Worm (Caenorhabditis elegans): Measurements from ENCODE around the gene nhr-55.

nhr-55 gene

DNA sequence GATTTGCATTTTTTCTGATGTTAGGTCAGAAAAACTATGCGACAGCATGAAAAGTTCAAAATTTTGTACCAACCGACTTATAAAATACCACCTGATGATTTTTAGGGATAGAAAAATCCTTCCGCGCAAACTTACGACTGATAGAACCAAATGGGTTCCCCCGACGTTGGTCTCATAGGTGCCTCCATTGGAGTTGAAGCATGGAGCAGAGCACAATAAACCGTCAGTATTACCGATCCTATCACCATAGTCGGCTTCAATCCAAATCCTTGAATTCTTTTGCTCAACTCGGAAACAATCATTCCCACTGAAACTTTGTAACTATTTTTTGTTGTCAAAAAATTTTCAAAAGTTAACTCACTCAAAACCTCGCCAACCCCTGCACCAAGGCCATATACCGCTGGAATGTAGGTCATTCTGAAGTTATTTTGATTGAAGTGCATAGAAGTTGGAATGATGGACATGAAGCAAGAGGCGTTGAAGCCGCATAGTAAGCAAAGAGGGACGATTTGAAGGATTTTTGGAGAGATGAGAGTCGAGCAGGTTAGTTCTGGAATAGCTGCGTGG is 38.7 kb upstream of the nhr-55 start:
- no peak for TF ChIP-seq ztf-28 (GFP tag; IDR thresholded peaks at IDR 0.05)
- TF ChIP-seq repo-1 (tag; optimal IDR thresholded peaks at IDR 0.05), result no peak
- TF ChIP-seq dpl-1 (GFP tag; optimal IDR thresholded peaks at IDR 0.05), result no peak
- no peak for TF ChIP-seq ztf-18 (tag; optimal IDR thresholded peaks at IDR 0.05)
- no peak for TF ChIP-seq mes-4 (tag; optimal IDR thresholded peaks at IDR 0.05)
- TF ChIP-seq lin-35 (GFP tag; optimal IDR thresholded peaks at IDR 0.05), result no peak
- no peak for TF ChIP-seq lin-26 (GFP tag; IDR thresholded peaks at IDR 0.05)
- TF ChIP-seq pbrm-1 (GFP tag; IDR thresholded peaks at IDR 0.05), result no peak
- TF ChIP-seq ceh-40 (GFP tag; IDR thresholded peaks at IDR 0.05), result no peak
- TF ChIP-seq attf-5 (GFP tag; optimal IDR thresholded peaks at IDR 0.05), result no peak
- no peak for TF ChIP-seq K12H6.12 (tag; optimal IDR thresholded peaks at IDR 0.05)
- no peak for TF ChIP-seq attf-3 (GFP tag; conservative IDR thresholded peaks at IDR 0.05)
- TF ChIP-seq madf-6 (GFP tag; IDR thresholded peaks at IDR 0.05), result no peak
- TF ChIP-seq sptf-2 (GFP tag; optimal IDR thresholded peaks at IDR 0.05), result no peak
- no peak for TF ChIP-seq nhr-120 (GFP tag; IDR thresholded peaks at IDR 0.05)

DNA sequence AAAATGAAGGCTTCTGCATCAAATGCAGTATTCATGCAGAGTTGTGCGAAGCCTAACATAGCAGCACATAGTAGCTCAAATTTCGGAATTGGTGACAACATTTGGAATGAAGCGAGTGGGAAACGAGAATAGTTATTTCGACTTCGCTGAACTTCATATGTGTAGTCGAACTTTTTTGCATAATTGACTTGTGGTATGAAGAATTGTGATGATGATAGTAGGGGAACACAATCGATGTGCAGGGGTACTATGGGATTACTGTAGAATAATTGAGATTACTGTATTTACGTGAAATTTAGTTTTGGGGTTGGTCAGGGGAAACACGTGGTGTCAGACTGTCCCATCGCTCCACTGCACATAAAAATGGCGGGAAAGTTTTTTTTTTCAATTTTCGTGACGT is 37.0 kb upstream of the nhr-55 start, which contains the start of gene B0554.7:
Gene B0554.7 (minus strand): TSS at position 101 of the 400 bp plus-strand sequence.
- no peak for TF ChIP-seq ZK185.1 (tag; optimal IDR thresholded peaks at IDR 0.05; ENCODE audit: poor library complexity, severe bottlenecking)
- TF ChIP-seq snpc-1.3 (tag; optimal IDR thresholded peaks at IDR 0.05; ENCODE audit: insufficient read depth), result no peak
- TF ChIP-seq B0019.2 (GFP tag; conservative IDR thresholded peaks at IDR 0.05), result no peak
- no peak for TF ChIP-seq F49E8.2 (tag; optimal IDR thresholded peaks at IDR 0.05; ENCODE audit: insufficient read depth)
- TF ChIP-seq T07F8.4 (tag; optimal IDR thresholded peaks at IDR 0.05), result no peak

DNA sequence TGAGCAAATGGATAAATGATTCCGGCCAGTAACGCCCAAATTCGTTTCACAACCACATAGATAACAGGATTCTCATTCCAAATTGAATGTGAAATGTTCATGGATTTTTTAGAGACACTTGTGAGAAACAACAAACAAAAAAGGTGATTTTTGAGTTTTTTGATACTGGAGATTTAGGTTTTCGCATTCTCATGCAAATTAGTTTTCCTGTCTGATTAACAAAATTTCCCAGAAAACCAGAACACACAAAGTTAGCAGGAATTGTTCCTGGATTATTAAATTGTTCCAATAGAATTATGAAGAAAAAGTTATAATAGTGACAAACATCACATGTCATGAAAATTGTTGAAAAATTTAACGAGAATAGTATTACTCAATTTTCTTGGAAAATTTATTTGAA is 34.8 kb upstream of the nhr-55 start, which contains the start of gene srh-33:
Gene srh-33 (minus strand): TSS at position 101 of the 400 bp plus-strand sequence.
- TF ChIP-seq T26A5.8 (tag; optimal IDR thresholded peaks at IDR 0.05) (no peak), Y53G8AR.9 (GFP tag; conservative IDR thresholded peaks at IDR 0.05) (no peak), lin-35 (GFP tag; optimal IDR thresholded peaks at IDR 0.05) (no peak), ceh-100 (GFP tag; IDR thresholded peaks at IDR 0.05) (no peak), efl-1 (GFP tag; optimal IDR thresholded peaks at IDR 0.05) (no peak), mes-4 (tag; optimal IDR thresholded peaks at IDR 0.05) (no peak), attf-3 (GFP tag; conservative IDR thresholded peaks at IDR 0.05) (no peak), snpc-3.4 (tag; optimal IDR thresholded peaks at IDR 0.05) (no peak), egl-44 (GFP tag; IDR thresholded peaks at IDR 0.05) (no peak), F23B12.7 (tag; optimal IDR thresholded peaks at IDR 0.05; ENCODE audit: insufficient read depth) (no peak), nfyb-1 (GFP tag; IDR thresholded peaks at IDR 0.05) (no peak)

DNA sequence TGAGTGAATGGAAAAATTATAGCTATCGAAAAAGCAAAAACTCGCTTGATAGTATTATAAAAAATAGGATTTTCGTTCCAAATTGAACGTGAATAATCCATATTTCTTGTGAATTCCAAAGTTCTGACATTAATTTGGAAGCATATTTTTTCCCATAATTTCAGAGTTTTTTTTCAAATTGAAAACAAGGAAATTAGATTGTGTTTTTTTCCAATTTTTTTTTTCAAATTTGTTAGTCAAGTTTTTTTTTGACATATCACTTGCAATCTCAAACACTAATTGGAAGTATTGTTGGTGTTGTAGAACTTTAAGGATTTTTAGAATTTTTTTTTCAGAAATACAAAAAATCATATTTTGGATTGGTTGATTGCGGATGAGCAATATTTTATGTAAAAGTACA is 31.4 kb upstream of the nhr-55 start, which contains the start of gene srh-34:
Gene srh-34 (minus strand): TSS at position 101 of the 400 bp plus-strand sequence.
- TF ChIP-seq Y95B8A.8 (GFP tag; IDR thresholded peaks at IDR 0.05) (no peak), Y53G8AR.9 (GFP tag; conservative IDR thresholded peaks at IDR 0.05) (no peak), madf-6 (GFP tag; IDR thresholded peaks at IDR 0.05) (no peak), Y67H2A.10 (GFP tag; conservative IDR thresholded peaks at IDR 0.05) (no peak), pbrm-1 (GFP tag; IDR thresholded peaks at IDR 0.05) (no peak), ztf-26 (tag; optimal IDR thresholded peaks at IDR 0.05) (no peak), him-1 (tag; optimal IDR thresholded peaks at IDR 0.05) (no peak), lin-54 (GFP tag; optimal IDR thresholded peaks at IDR 0.05) (no peak), D2030.7 (GFP tag; IDR thresholded peaks at IDR 0.05) (no peak), madf-8 (GFP tag; conservative IDR thresholded peaks at IDR 0.05) (no peak), unc-130 (GFP tag; optimal IDR thresholded peaks at IDR 0.05) (no peak)
